Fruit fly (Drosophila melanogaster): ENCODE results near the gene CG32638.

Gene CG32638

dm6 chrX:13090656-13091261, 37.8 kb downstream of the CG32638 start, which contains the start of gene lic (continued):
- TF ChIP-seq CG13287 (GFP tag; IDR thresholded peaks at IDR 0.05; ENCODE audit: partially characterized antibody), result peak; percentile 67
- no peak for TF ChIP-seq CG18476 (GFP tag; optimal IDR thresholded peaks at IDR 0.05)
- no peak for TF ChIP-seq sob (GFP tag; IDR thresholded peaks at IDR 0.05)
- no peak for TF ChIP-seq ATbp (GFP tag; optimal IDR thresholded peaks at IDR 0.05)
- no peak for TF ChIP-seq CG6813 (GFP tag; optimal IDR thresholded peaks at IDR 0.05)
- TF ChIP-seq CG8478 (optimal IDR thresholded peaks at IDR 0.05), result no peak
- TF ChIP-seq prd (optimal IDR thresholded peaks at IDR 0.05), result no peak
- TF ChIP-seq prd (GFP tag; IDR thresholded peaks at IDR 0.05), result no peak
- no peak for TF ChIP-seq chm (GFP tag; IDR thresholded peaks at IDR 0.05)
- TF ChIP-seq ci (GFP tag; IDR thresholded peaks at IDR 0.05), result no peak
- TF ChIP-seq ato (GFP tag; IDR thresholded peaks at IDR 0.05; ENCODE audit: partially characterized antibody), result peak; percentile 88
- peak in 1 of 2 experiments; percentile 5 for TF ChIP-seq Trl (optimal IDR thresholded peaks at IDR 0.05)
- no peak for TF ChIP-seq Trl (GFP tag; optimal IDR thresholded peaks at IDR 0.05)
- no peak for TF ChIP-seq CG17912 (GFP tag; optimal IDR thresholded peaks at IDR 0.05)
- no peak for TF ChIP-seq Xrp1 (GFP tag; IDR thresholded peaks at IDR 0.05)
- 0 out of 2 replicates have a peak, but pooled peaks have one; percentile 8 for TF ChIP-seq ssp (GFP tag; IDR thresholded peaks at IDR 0.05)
- TF ChIP-seq Ada2b (GFP tag; IDR thresholded peaks at IDR 0.05), result no peak
- TF ChIP-seq CG2116 (GFP tag; optimal IDR thresholded peaks at IDR 0.05), result peak; percentile 77
- peak; percentile 86 for TF ChIP-seq zen2 (GFP tag; IDR thresholded peaks at IDR 0.05; ENCODE audit: partially characterized antibody)
- TF ChIP-seq sens (GFP tag), result no peak
- TF ChIP-seq fd96Cb (tag; optimal IDR thresholded peaks at IDR 0.05), result no peak
- TF ChIP-seq pho (GFP tag; optimal IDR thresholded peaks at IDR 0.05), result no peak
- TF ChIP-seq CG18262 (tag; optimal IDR thresholded peaks at IDR 0.05), result no peak
- TF ChIP-seq Dek (tag; optimal IDR thresholded peaks at IDR 0.05), result no peak
- TF ChIP-seq Gug (GFP tag; IDR thresholded peaks at IDR 0.05), result no peak
- no peak for TF ChIP-seq NK7.1 (GFP tag; optimal IDR thresholded peaks at IDR 0.05)
- peak; percentile 87 for TF ChIP-seq amos (GFP tag; IDR thresholded peaks at IDR 0.05; ENCODE audit: partially characterized antibody)
- TF ChIP-seq CG42726 (GFP tag; IDR thresholded peaks at IDR 0.05; ENCODE audit: partially characterized antibody), result peak; percentile 77
- no peak for TF ChIP-seq disco-r (GFP tag; optimal IDR thresholded peaks at IDR 0.05)
- TF ChIP-seq CG7271 (tag; optimal IDR thresholded peaks at IDR 0.05), result no peak
- peak; percentile 87 for TF ChIP-seq chinmo (GFP tag; IDR thresholded peaks at IDR 0.05; ENCODE audit: partially characterized antibody)
- no peak for TF ChIP-seq CG4854 (GFP tag; optimal IDR thresholded peaks at IDR 0.05)
- no peak for TF ChIP-seq ac (GFP tag; optimal IDR thresholded peaks at IDR 0.05)
- peak; percentile 4 for TF ChIP-seq CoRest (tag; optimal IDR thresholded peaks at IDR 0.05)
- TF ChIP-seq insv (GFP tag; optimal IDR thresholded peaks at IDR 0.05), result no peak
- TF ChIP-seq rib (GFP tag; IDR thresholded peaks at IDR 0.05), result no peak
- TF ChIP-seq Doc3 (GFP tag; IDR thresholded peaks at IDR 0.05; ENCODE audit: partially characterized antibody), result peak; percentile 63
- TF ChIP-seq Sry-δ (GFP tag; optimal IDR thresholded peaks at IDR 0.05), result peak; percentile 81
- TF ChIP-seq HLH4C (GFP tag; IDR thresholded peaks at IDR 0.05; ENCODE audit: partially characterized antibody), result peak; percentile 73
- peak; percentile 47 for TF ChIP-seq pzg (GFP tag; optimal IDR thresholded peaks at IDR 0.05)
- no peak for TF ChIP-seq Oaz (GFP tag; IDR thresholded peaks at IDR 0.05)
- TF ChIP-seq slou (GFP tag; optimal IDR thresholded peaks at IDR 0.05), result no peak
- TF ChIP-seq CkIIα-i1 (GFP tag; IDR thresholded peaks at IDR 0.05), result no peak
- no peak for TF ChIP-seq NC2β (GFP tag; optimal IDR thresholded peaks at IDR 0.05)
- no peak for TF ChIP-seq CG11247 (GFP tag; IDR thresholded peaks at IDR 0.05)
- TF ChIP-seq lov (optimal IDR thresholded peaks at IDR 0.05), result no peak
- no peak for TF ChIP-seq lov (GFP tag; IDR thresholded peaks at IDR 0.05)
- TF ChIP-seq stwl (tag; optimal IDR thresholded peaks at IDR 0.05), result peak; percentile 98
- peak; percentile 29 for TF ChIP-seq gfzf (GFP tag; optimal IDR thresholded peaks at IDR 0.05)
- TF ChIP-seq CG10565 (GFP tag; optimal IDR thresholded peaks at IDR 0.05), result no peak
- TF ChIP-seq emc (GFP tag; optimal IDR thresholded peaks at IDR 0.05), result no peak
